Worm (Caenorhabditis elegans) whole organism, L4 larva: ENCODE data around the gene fipr-2.

ENCODE experiments used
- R02D3.7 ChIP-seq: fragments of 150-350 bp; sonication (generic microtip); optimal IDR thresholded peaks from 3 replicates; lab custom pipeline; 2014; ENCODE audit warnings: missing biosample characterization, missing genetic modification characterization
- ama-1 ChIP-seq: fragments of 150-350 bp; optimal IDR thresholded peaks from 2 replicates; lab custom pipeline; 2014; ENCODE audit warnings: inconsistent platforms, mixed read lengths
- dpl-1 ChIP-seq: fragments of 150-350 bp; optimal IDR thresholded peaks from 2 replicates; lab custom pipeline; 2014; ENCODE audit warnings: missing biosample characterization, missing genetic modification reagents, missing genetic modification characterization
- fos-1 ChIP-seq: fragments of 150-350 bp; optimal IDR thresholded peaks from 2 replicates; lab custom pipeline; 2014; ENCODE audit warnings: missing biosample characterization, missing genetic modification characterization
- lin-13 ChIP-seq: fragments of 150-350 bp; optimal IDR thresholded peaks from 2 replicates; lab custom pipeline; 2014; ENCODE audit warnings: missing biosample characterization, missing genetic modification reagents, missing genetic modification characterization
- madf-9 ChIP-seq: fragments of 200-800 bp; sonication (Bioruptor generic); conservative IDR thresholded peaks from 2 replicates; pipeline ENCODE4 v1.3.6; 2022; ENCODE audit warnings: missing genetic modification reagents, missing genetic modification characterization, missing compliant biosample characterization
- nhr-11 ChIP-seq: fragments of 150-350 bp; optimal IDR thresholded peaks from 2 replicates; lab custom pipeline; 2014; ENCODE audit warnings: missing biosample characterization, missing genetic modification characterization
- nhr-237 ChIP-seq: sonication (generic microtip); optimal IDR thresholded peaks from 2 replicates; lab custom pipeline; 2017; ENCODE audit warnings: missing biosample characterization, missing genetic modification characterization
- saeg-2 ChIP-seq: fragments of 200-800 bp; sonication (Bioruptor generic); IDR thresholded peaks from 2 replicates; pipeline ENCODE4 v1.3.6; 2022; ENCODE audit warnings: missing genetic modification reagents, missing genetic modification characterization, missing compliant biosample characterization
- unc-39 ChIP-seq: sonication (generic microtip); optimal IDR thresholded peaks from 2 replicates; lab custom pipeline; 2017; ENCODE audit warnings: missing biosample characterization, missing genetic modification characterization

DNA sequence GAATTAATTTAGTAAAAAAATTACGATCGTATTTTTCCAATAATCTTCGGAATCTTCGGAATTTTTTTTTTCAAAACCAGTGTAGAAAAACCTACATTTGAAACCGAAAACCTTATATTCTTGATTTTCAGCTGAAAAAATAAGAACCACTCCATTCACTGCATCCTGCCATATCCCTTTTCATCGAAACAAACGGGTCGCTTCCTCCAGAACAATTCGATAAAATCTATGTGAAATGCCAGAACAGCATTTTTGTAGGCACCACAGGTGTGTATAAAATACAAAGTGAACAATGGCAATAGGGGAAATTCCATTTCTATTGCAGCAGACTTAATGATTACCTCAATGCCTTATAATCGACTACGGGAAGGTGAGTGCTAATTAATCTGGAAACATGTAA, 12.1 kb downstream of the fipr-2 start, which contains the start of gene K01D12.1:
- TF ChIP-seq fos-1 (tag; lab: Kevin White, UChicago) = no peak
- no peak for TF ChIP-seq nhr-237 (tag; lab: Kevin White, UChicago)
- TF ChIP-seq lin-13 (GFP tag; lab: Kevin White, UChicago) = no peak
- TF ChIP-seq ama-1 = no peak
- TF ChIP-seq unc-39 (tag; lab: Kevin White, UChicago) = no peak
- TF ChIP-seq madf-9 (GFP tag; lab: Robert Waterston, UW) = no peak
- no peak for TF ChIP-seq R02D3.7 (tag; lab: Kevin White, UChicago)
- no peak for TF ChIP-seq nhr-11 (tag; lab: Kevin White, UChicago)
- TF ChIP-seq saeg-2 (GFP tag; lab: Robert Waterston, UW) = no peak
- no peak for TF ChIP-seq dpl-1
